Worm (Caenorhabditis elegans): Measurements from ENCODE around the gene nhr-37.

ce11 chrV:6650508-6650907, 28.5 kb downstream of the nhr-37 start:
- TF ChIP-seq hlh-1 (tag; optimal IDR thresholded peaks at IDR 0.05) (no peak), sem-2 (GFP tag; optimal IDR thresholded peaks at IDR 0.05) (no peak), snpc-4 (tag; optimal IDR thresholded peaks at IDR 0.05) (no peak), nhr-12 (tag; optimal IDR thresholded peaks at IDR 0.05) (no peak), unc-39 (tag; optimal IDR thresholded peaks at IDR 0.05) (no peak), mep-1 (tag; optimal IDR thresholded peaks at IDR 0.05) (no peak), tbx-8 (GFP tag; optimal IDR thresholded peaks at IDR 0.05) (no peak), blmp-1 (tag; optimal IDR thresholded peaks at IDR 0.05) (no peak)

Measured in whole organism, mixed stage, embryonic.